Worm (Caenorhabditis elegans) whole organism, L2 larva: ENCODE measurements around the gene B0273.1.

Experiments used
- F13H6.1 ChIP-seq: sonication (generic microtip); optimal IDR thresholded peaks from 2 replicates; lab custom pipeline; 2016; ENCODE audit warnings: missing genetic modification characterization, missing compliant biosample characterization
- ZK546.5 ChIP-seq: sonication (generic microtip); optimal IDR thresholded peaks from 2 replicates; lab custom pipeline; 2017; ENCODE audit warnings: missing biosample characterization, missing genetic modification characterization
- ama-1 ChIP-seq: fragments of 150-350 bp; optimal IDR thresholded peaks from 2 replicates; lab custom pipeline; 2018; ENCODE audit warnings: inconsistent platforms
- ceh-16 ChIP-seq: fragments of 150-350 bp; optimal IDR thresholded peaks from 2 replicates; lab custom pipeline; 2014; ENCODE audit warnings: missing biosample characterization, missing genetic modification characterization
- ceh-82 ChIP-seq: fragments of 150-350 bp; optimal IDR thresholded peaks from 2 replicates; lab custom pipeline; 2014; ENCODE audit warnings: missing biosample characterization, missing genetic modification characterization
- dmd-4 ChIP-seq: sonication (generic microtip); optimal IDR thresholded peaks from 2 replicates; lab custom pipeline; 2017; ENCODE audit warnings: missing biosample characterization, missing genetic modification characterization
- elt-1 ChIP-seq: fragments of 150-350 bp; optimal IDR thresholded peaks from 2 replicates; lab custom pipeline; 2014; ENCODE audit warnings: missing biosample characterization, missing genetic modification characterization
- lin-39 ChIP-seq: fragments of 150-350 bp; optimal IDR thresholded peaks from 2 replicates; lab custom pipeline; 2014; ENCODE audit warnings: missing biosample characterization, missing genetic modification reagents, missing genetic modification characterization
- mdl-1 ChIP-seq, 2 experiments: fragments of 150-350 bp in 1 of 2; sonication (generic microtip) in 1 of 2; optimal IDR thresholded peaks; 2 replicates each; lab custom pipeline; 2017; ENCODE audit warnings: missing biosample characterization in 2 of 2, missing genetic modification characterization in 2 of 2
- skn-1 ChIP-seq: sonication (generic microtip); optimal IDR thresholded peaks from 2 replicates; lab custom pipeline; 2017; ENCODE audit warnings: missing biosample characterization, missing genetic modification characterization
- unc-62 ChIP-seq: fragments of 150-350 bp; optimal IDR thresholded peaks from 2 replicates; lab custom pipeline; 2014; ENCODE audit warnings: missing biosample characterization, missing genetic modification reagents, missing genetic modification characterization
- ztf-11 ChIP-seq: sonication (generic microtip); optimal IDR thresholded peaks from 2 replicates; lab custom pipeline; 2017; ENCODE audit warnings: missing biosample characterization, missing genetic modification characterization

DNA sequence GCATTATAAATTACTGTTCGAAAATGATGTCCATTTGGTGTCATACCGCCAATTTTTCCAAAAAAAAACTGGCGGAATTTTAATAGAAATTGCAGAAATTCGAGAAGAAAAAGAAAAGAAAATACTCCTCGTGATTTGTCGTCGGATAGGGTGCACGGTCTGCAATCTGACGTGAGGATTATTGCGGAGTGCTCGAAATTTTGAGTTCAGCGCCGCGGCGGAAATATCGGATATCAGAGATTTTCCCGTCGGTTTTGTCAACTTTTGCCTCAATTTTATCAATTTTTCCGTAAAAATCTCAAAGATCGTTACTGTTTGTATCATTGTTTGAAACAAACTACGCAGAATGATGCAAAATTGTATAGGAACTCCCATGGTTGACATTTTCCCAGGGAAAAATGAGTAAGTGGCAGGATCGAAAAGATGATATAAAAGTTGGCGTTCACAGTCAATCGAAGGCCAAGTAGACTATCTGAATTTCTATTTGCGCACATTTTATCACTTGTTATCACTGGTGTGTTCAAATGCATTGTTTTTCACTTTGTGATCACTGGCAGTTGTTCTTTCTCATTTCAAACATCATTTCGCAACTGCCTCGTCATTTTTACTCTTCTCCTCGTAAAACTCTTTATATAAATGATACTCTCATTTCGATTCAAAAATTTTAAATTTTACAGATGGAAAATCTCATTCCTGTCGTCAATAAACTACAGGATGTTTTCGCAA is 44.2 kb downstream of the B0273.1 start, which contains the start of the genes fem-1 and drp-1:
- TF ChIP-seq ceh-82 (tag; lab: Kevin White, UChicago) (no peak), mdl-1 (tag; optimal IDR thresholded peaks at IDR 0.05; lab: Kevin White, UChicago) (no peak), ZK546.5 (tag; lab: Kevin White, UChicago) (no peak), lin-39 (tag; lab: Kevin White, UChicago) (no peak), ztf-11 (no peak), dmd-4 (tag; lab: Kevin White, UChicago) (no peak), unc-62 (GFP tag; lab: Kevin White, UChicago) (no peak), F13H6.1 (tag; lab: Kevin White, UChicago) (no peak), skn-1 (tag; lab: Kevin White, UChicago) (no peak), elt-1 (tag; lab: Kevin White, UChicago) (no peak), ama-1 (lab: Kevin White, UChicago) (no peak), ceh-16 (no peak)
